Fruit fly (Drosophila melanogaster) whole organism, embryonic: ENCODE results near the gene nonC.

ENCODE experiments used
- Aef1 ChIP-seq: fragments of 200-800 bp; sonication (Bioruptor generic); IDR thresholded peaks from 3 replicates; pipeline ENCODE4 v1.3.6; 2022; ENCODE audit warnings: missing biosample characterization, missing genetic modification characterization
- CG10209 ChIP-seq: fragments of 200-800 bp; sonication (Bioruptor generic); optimal IDR thresholded peaks from 3 replicates; lab custom pipeline; 2017; ENCODE audit warnings: missing biosample characterization, mild to moderate bottlenecking, missing genetic modification characterization, missing genetic modification reagents
- CG10543 ChIP-seq: fragments of 200-800 bp; sonication (Bioruptor generic); optimal IDR thresholded peaks from 3 replicates; lab custom pipeline; 2017; ENCODE audit warnings: missing biosample characterization, mild to moderate bottlenecking, missing genetic modification characterization, moderate library complexity
- CG11695 ChIP-seq: fragments of 200-800 bp; sonication (Bioruptor generic); IDR thresholded peaks from 3 replicates; pipeline ENCODE4 v1.3.6; 2022; ENCODE audit warnings: missing biosample characterization, missing genetic modification characterization
- CG12236 ChIP-seq: fragments of 200-800 bp; sonication (Bioruptor generic); optimal IDR thresholded peaks from 2 replicates; lab custom pipeline; 2016; ENCODE audit warnings: missing biosample characterization, missing genetic modification characterization
- CG12659 ChIP-seq: fragments of 200-800 bp; sonication (Bioruptor generic); optimal IDR thresholded peaks from 3 replicates; lab custom pipeline; 2017; ENCODE audit warnings: mild to moderate bottlenecking, missing biosample characterization, missing genetic modification reagents, missing genetic modification characterization
- CG17359 ChIP-seq: fragments of 200-800 bp; sonication (Bioruptor generic); optimal IDR thresholded peaks from 3 replicates; lab custom pipeline; 2018; ENCODE audit warnings: missing biosample characterization, mild to moderate bottlenecking, missing genetic modification characterization, moderate library complexity
- CG17612 ChIP-seq: fragments of 200-800 bp; sonication (Bioruptor generic); IDR thresholded peaks from 2 replicates; pipeline ENCODE4 v1.3.6; 2022; ENCODE audit warnings: missing biosample characterization, missing genetic modification characterization
- CG18262 ChIP-seq: fragments of 200-800 bp; optimal IDR thresholded peaks from 3 replicates; lab custom pipeline; 2019; ENCODE audit warnings: missing biosample characterization, mild to moderate bottlenecking, missing genetic modification characterization, moderate library complexity
- CG2120 ChIP-seq: fragments of 200-800 bp; sonication (Bioruptor generic); optimal IDR thresholded peaks from 3 replicates; lab custom pipeline; 2016; ENCODE audit warnings: missing biosample characterization, missing genetic modification characterization
- CG32532 ChIP-seq: fragments of 200-800 bp; sonication (Bioruptor generic); IDR thresholded peaks from 2 replicates; pipeline ENCODE4 v1.3.6; 2022; ENCODE audit warnings: missing biosample characterization, missing genetic modification characterization
- CG5953 ChIP-seq: fragments of 200-800 bp; sonication (Bioruptor generic); IDR thresholded peaks from 2 replicates; pipeline ENCODE4 v1.3.6; 2022; ENCODE audit warnings: missing biosample characterization, missing genetic modification characterization
- CG7963 ChIP-seq: fragments of 200-800 bp; sonication (Bioruptor generic); IDR thresholded peaks from 3 replicates; pipeline ENCODE4 v1.3.6; 2022; ENCODE audit warnings: missing biosample characterization, missing genetic modification characterization; ENCODE audit not compliant: partially characterized antibody
- CG8359 ChIP-seq: fragments of 200-800 bp; sonication (Bioruptor generic); optimal IDR thresholded peaks from 2 replicates; lab custom pipeline; 2017; ENCODE audit warnings: missing biosample characterization, mild to moderate bottlenecking, missing genetic modification characterization, borderline replicate concordance
- CG8388 ChIP-seq: fragments of 200-800 bp; sonication (Bioruptor generic); optimal IDR thresholded peaks from 2 replicates; lab custom pipeline; 2019; ENCODE audit warnings: missing biosample characterization, mild to moderate bottlenecking, missing genetic modification characterization, moderate library complexity
- CG9437 ChIP-seq: fragments of 200-800 bp; sonication (Bioruptor generic); optimal IDR thresholded peaks from 2 replicates; lab custom pipeline; 2018; ENCODE audit warnings: missing biosample characterization, mild to moderate bottlenecking, missing genetic modification characterization
- CG9932 ChIP-seq: fragments of 200-800 bp; sonication (Bioruptor generic); IDR thresholded peaks from 2 replicates; pipeline ENCODE4 v1.3.6; 2022; ENCODE audit warnings: missing biosample characterization, missing genetic modification characterization
- CHES-1-like ChIP-seq: fragments of 200-800 bp; sonication (Bioruptor generic); optimal IDR thresholded peaks from 2 replicates; lab custom pipeline; 2016; ENCODE audit warnings: missing biosample characterization, missing genetic modification characterization
- Camta ChIP-seq: fragments of 200-800 bp; sonication (Bioruptor generic); optimal IDR thresholded peaks from 2 replicates; lab custom pipeline; 2016; ENCODE audit warnings: missing biosample characterization, missing genetic modification characterization
- CkIIα-i1 ChIP-seq: fragments of 200-800 bp; sonication (Bioruptor generic); IDR thresholded peaks from 2 replicates; pipeline ENCODE4 v1.3.6; 2022; ENCODE audit warnings: missing biosample characterization, missing genetic modification characterization
- Dip3 ChIP-seq: fragments of 200-800 bp; sonication (Bioruptor generic); optimal IDR thresholded peaks from 3 replicates; lab custom pipeline; 2016; ENCODE audit warnings: missing biosample characterization, missing genetic modification characterization
- Drgx ChIP-seq: fragments of 200-800 bp; sonication (Bioruptor generic); IDR thresholded peaks from 2 replicates; pipeline ENCODE4 v1.3.6; 2022; ENCODE audit warnings: missing biosample characterization, missing genetic modification characterization
- H2.0 ChIP-seq: fragments of 200-800 bp; sonication (Bioruptor generic); IDR thresholded peaks from 2 replicates; pipeline ENCODE4 v1.3.6; 2022; ENCODE audit warnings: missing biosample characterization, missing genetic modification characterization
- Hr78 ChIP-seq, 2 experiments: fragments of 200-800 bp in 1 of 2; fragments of >200 bp in 1 of 2; sonication (Bioruptor generic) in 1 of 2; optimal IDR thresholded peaks; 2 replicates each; lab custom pipeline; 2017 to 2019; ENCODE audit warnings: missing biosample characterization in 2 of 2, missing genetic modification characterization in 2 of 2, mild to moderate bottlenecking in 1 of 2, moderate library complexity in 1 of 2
- Kr ChIP-seq: fragments of 200-800 bp; sonication (Bioruptor generic); optimal IDR thresholded peaks from 2 replicates; lab custom pipeline; 2017; ENCODE audit warnings: missing biosample characterization, mild to moderate bottlenecking, missing genetic modification characterization
- Opbp ChIP-seq: fragments of 200-800 bp; sonication (Bioruptor generic); IDR thresholded peaks from 3 replicates; pipeline ENCODE4 v1.3.6; 2022; ENCODE audit warnings: missing biosample characterization, missing genetic modification characterization; ENCODE audit not compliant: partially characterized antibody
- Ravus ChIP-seq: fragments of 200-800 bp; sonication (Bioruptor generic); IDR thresholded peaks from 2 replicates; pipeline ENCODE4 v1.3.6; 2022; ENCODE audit warnings: missing biosample characterization, missing genetic modification characterization
- Scr ChIP-seq: fragments of 200-800 bp; sonication (Bioruptor generic); IDR thresholded peaks from 2 replicates; pipeline ENCODE4 v1.3.6; 2022; ENCODE audit warnings: missing biosample characterization, missing genetic modification characterization; ENCODE audit not compliant: partially characterized antibody
- ab ChIP-seq: fragments of 200-800 bp; sonication (Bioruptor generic); optimal IDR thresholded peaks from 2 replicates; lab custom pipeline; 2016; ENCODE audit warnings: missing biosample characterization, missing genetic modification characterization
- ac ChIP-seq: fragments of 200-800 bp; sonication (Bioruptor generic); optimal IDR thresholded peaks from 3 replicates; lab custom pipeline; 2017; ENCODE audit warnings: missing biosample characterization, mild to moderate bottlenecking, missing genetic modification characterization
- ara ChIP-seq: fragments of 200-800 bp; sonication (Bioruptor generic); IDR thresholded peaks from 2 replicates; pipeline ENCODE4 v1.3.6; 2022; ENCODE audit warnings: missing biosample characterization, missing genetic modification characterization
- az2 ChIP-seq: fragments of 200-800 bp; sonication (Bioruptor generic); optimal IDR thresholded peaks from 3 replicates; lab custom pipeline; 2016; ENCODE audit warnings: missing biosample characterization, missing genetic modification characterization
- crc ChIP-seq: fragments of 200-800 bp; sonication (Bioruptor generic); optimal IDR thresholded peaks from 2 replicates; lab custom pipeline; 2016; ENCODE audit warnings: missing biosample characterization, missing genetic modification characterization
- ewg ChIP-seq: fragments of 200-800 bp; sonication (Bioruptor generic); optimal IDR thresholded peaks from 3 replicates; lab custom pipeline; 2017; ENCODE audit warnings: mild to moderate bottlenecking, missing biosample characterization, missing genetic modification reagents, missing genetic modification characterization
- grau ChIP-seq: fragments of 200-800 bp; optimal IDR thresholded peaks from 3 replicates; lab custom pipeline; 2019; ENCODE audit warnings: missing biosample characterization, mild to moderate bottlenecking, missing genetic modification characterization, moderate library complexity
- h ChIP-seq: fragments of >200 bp; optimal IDR thresholded peaks from 2 replicates; lab custom pipeline; 2017
- lola ChIP-seq, 3 experiments: fragments of >200 bp in 2 of 3; fragments of 200-800 bp in 1 of 3; sonication (Bioruptor generic) in 1 of 3; optimal IDR thresholded peaks; 2 replicates each; lab custom pipeline; 2017 to 2019; ENCODE audit warnings: missing biosample characterization in 3 of 3, missing genetic modification characterization in 3 of 3, mild to moderate bottlenecking in 1 of 3, moderate library complexity in 1 of 3
- pb ChIP-seq: fragments of 200-800 bp; sonication (Bioruptor generic); optimal IDR thresholded peaks from 3 replicates; lab custom pipeline; 2016; ENCODE audit warnings: missing biosample characterization, missing genetic modification characterization
- phol ChIP-seq: fragments of 200-800 bp; sonication (Bioruptor generic); optimal IDR thresholded peaks from 3 replicates; lab custom pipeline; 2018; ENCODE audit warnings: missing biosample characterization, mild to moderate bottlenecking, missing genetic modification characterization, moderate library complexity
- prd ChIP-seq, 3 experiments: fragments of >200 bp in 2 of 3; fragments of 200-800 bp in 1 of 3; sonication (Bioruptor generic) in 1 of 3; optimal IDR thresholded peaks in 2 of 3; IDR thresholded peaks in 1 of 3; 2 replicates in 2 of 3; 3 replicates in 1 of 3; pipeline versions ENCODE4 v1.3.6 to Lab custom; 2017 to 2022; ENCODE audit warnings: missing biosample characterization in 1 of 3, missing genetic modification characterization in 1 of 3
- row ChIP-seq: fragments of 200-800 bp; sonication (Bioruptor generic); IDR thresholded peaks from 3 replicates; pipeline ENCODE4 v1.3.6; 2022; ENCODE audit warnings: missing biosample characterization, missing genetic modification characterization
- sd ChIP-seq: fragments of 200-800 bp; sonication (Bioruptor generic); optimal IDR thresholded peaks from 3 replicates; lab custom pipeline; 2018; ENCODE audit warnings: missing biosample characterization, mild to moderate bottlenecking, missing genetic modification characterization, moderate library complexity
- sens-2 ChIP-seq: fragments of 200-800 bp; sonication (Bioruptor generic); IDR thresholded peaks from 2 replicates; pipeline ENCODE4 v1.3.6; 2022; ENCODE audit warnings: missing biosample characterization, missing genetic modification characterization
- sim ChIP-seq: fragments of 200-800 bp; sonication (Bioruptor generic); IDR thresholded peaks from 2 replicates; pipeline ENCODE4 v1.3.6; 2022; ENCODE audit warnings: missing biosample characterization, missing genetic modification characterization
- sna ChIP-seq: fragments of 200-800 bp; sonication (Bioruptor generic); IDR thresholded peaks from 2 replicates; pipeline ENCODE4 v1.3.6; 2022; ENCODE audit warnings: missing biosample characterization, missing genetic modification characterization; ENCODE audit not compliant: partially characterized antibody
- stc ChIP-seq: fragments of 200-800 bp; sonication (Bioruptor generic); IDR thresholded peaks from 2 replicates; pipeline ENCODE4 v1.3.6; 2022; ENCODE audit warnings: missing biosample characterization, missing genetic modification characterization
- tgo ChIP-seq: fragments of 200-800 bp; sonication (Bioruptor generic); IDR thresholded peaks from 3 replicates; pipeline ENCODE4 v1.3.6; 2022; ENCODE audit warnings: missing biosample characterization, missing genetic modification characterization
- tio ChIP-seq: fragments of 200-800 bp; sonication (Bioruptor generic); optimal IDR thresholded peaks from 2 replicates; lab custom pipeline; 2017; ENCODE audit warnings: missing biosample characterization, missing genetic modification characterization, inconsistent platforms
- vnd ChIP-seq: fragments of 200-800 bp; sonication (Bioruptor generic); IDR thresholded peaks from 3 replicates; pipeline ENCODE4 v1.3.6; 2022; ENCODE audit warnings: missing biosample characterization, missing genetic modification characterization; ENCODE audit not compliant: partially characterized antibody
- wor ChIP-seq: fragments of 200-800 bp; sonication (Bioruptor generic); IDR thresholded peaks from 2 replicates; pipeline ENCODE4 v1.3.6; 2022; ENCODE audit warnings: missing biosample characterization, missing genetic modification characterization

nonC gene

dm6 chrX:6791531-6791930 lies 32.8 kb upstream of the nonC start (continued):
- TF ChIP-seq Dip3 (GFP tag; lab: Kevin White, UChicago) (no peak), Drgx (peak; percentile 87), Hr78 (GFP tag; optimal IDR thresholded peaks at IDR 0.05; lab: Kevin White, UChicago) (no peak), sna (GFP tag; lab: Robert Waterston, UW) (no peak), ewg (no peak), CHES-1-like (GFP tag; lab: Kevin White, UChicago) (no peak), CG2120 (GFP tag; lab: Kevin White, UChicago) (peak; percentile 17), CG12659 (GFP tag; lab: Kevin White, UChicago) (peak; percentile 16), CG11695 (GFP tag; lab: Robert Waterston, UW) (no peak), CG9932 (GFP tag; lab: Robert Waterston, UW) (peak; percentile 42; the same call in 1 of the 2 replicates), Aef1 (GFP tag; lab: Robert Waterston, UW) (no peak), CG12236 (GFP tag; lab: Kevin White, UChicago) (no peak), ab (no peak), sens-2 (no peak), grau (tag; lab: Kevin White, UChicago) (peak; percentile 23), h (lab: Kevin White, UChicago) (no peak), CG8388 (no peak), vnd (GFP tag; lab: Robert Waterston, UW) (no peak), phol (tag; lab: Kevin White, UChicago) (peak; percentile 8), sd (no peak), sim (GFP tag; lab: Robert Waterston, UW) (peak; percentile 9; the same call in 1 of the 2 replicates), Camta (GFP tag; lab: Kevin White, UChicago) (no peak), row (GFP tag; lab: Robert Waterston, UW) (peak; percentile 34; the same call in 1 of the 3 replicates), crc (GFP tag; lab: Kevin White, UChicago) (no peak), wor (GFP tag; lab: Robert Waterston, UW) (peak; percentile 27; the same call in 1 of the 2 replicates), CG32532 (peak; percentile 54; the same call in 1 of the 2 replicates), stc (0 out of 2 replicates have a peak, but pooled peaks have one; percentile 6), CG8359 (no peak), tgo (0 out of 3 replicates have a peak, but pooled peaks have one; percentile 32), Kr (GFP tag; lab: Kevin White, UChicago) (no peak), CG7963 (no peak), ara (GFP tag; lab: Robert Waterston, UW) (0 out of 2 replicates have a peak, but pooled peaks have one; percentile 17), Opbp (GFP tag; lab: Robert Waterston, UW) (no peak), H2.0 (GFP tag; lab: Robert Waterston, UW) (0 out of 2 replicates have a peak, but pooled peaks have one; percentile 28), CG10543 (no peak), CG5953 (GFP tag; lab: Robert Waterston, UW) (peak; percentile 45), Scr (no peak), CG17612 (GFP tag; lab: Robert Waterston, UW) (no peak), CG9437 (GFP tag; lab: Kevin White, UChicago) (no peak), prd (optimal IDR thresholded peaks at IDR 0.05; lab: Kevin White, UChicago) (no peak), prd (GFP tag; IDR thresholded peaks at IDR 0.05; lab: Robert Waterston, UW) (peak; percentile 35; the same call in 1 of the 3 replicates), tio (GFP tag; lab: Kevin White, UChicago) (no peak), lola (GFP tag; optimal IDR thresholded peaks at IDR 0.05; lab: Kevin White, UChicago) (no peak), ac (GFP tag; lab: Kevin White, UChicago) (no peak), CkIIα-i1 (no peak), CG18262 (tag; lab: Kevin White, UChicago) (no peak), Ravus (GFP tag; lab: Robert Waterston, UW) (no peak), CG17359 (tag; lab: Kevin White, UChicago) (peak; percentile 41), CG10209 (GFP tag; lab: Kevin White, UChicago) (peak; percentile 32), az2 (GFP tag; lab: Kevin White, UChicago) (peak; percentile 9), pb (no peak)
